Worm (Caenorhabditis elegans): ENCODE results near the gene pdi-1.

The pdi-1 gene

DNA sequence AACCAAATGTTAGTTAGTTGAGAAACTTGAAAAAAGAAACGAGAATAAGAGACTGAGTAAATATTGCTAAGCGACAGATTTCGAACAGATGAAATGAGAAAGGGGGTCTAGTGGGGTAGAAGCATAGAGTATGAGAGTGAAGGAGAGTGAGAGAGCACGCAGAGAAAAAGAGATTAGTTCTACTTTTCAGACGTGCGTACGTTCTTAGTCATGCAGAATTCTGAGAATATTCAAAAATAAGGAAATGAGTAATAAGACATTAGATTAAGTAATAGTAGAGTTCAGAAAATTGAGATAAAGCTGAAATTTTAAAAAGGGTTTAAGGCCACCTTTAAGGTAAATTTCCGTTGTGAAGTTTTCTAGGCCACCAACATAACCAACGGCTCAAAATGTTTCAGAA, 30.3 kb downstream of the pdi-1 start:
- TF ChIP-seq unc-62 (GFP tag; optimal IDR thresholded peaks at IDR 0.05) = no peak

DNA sequence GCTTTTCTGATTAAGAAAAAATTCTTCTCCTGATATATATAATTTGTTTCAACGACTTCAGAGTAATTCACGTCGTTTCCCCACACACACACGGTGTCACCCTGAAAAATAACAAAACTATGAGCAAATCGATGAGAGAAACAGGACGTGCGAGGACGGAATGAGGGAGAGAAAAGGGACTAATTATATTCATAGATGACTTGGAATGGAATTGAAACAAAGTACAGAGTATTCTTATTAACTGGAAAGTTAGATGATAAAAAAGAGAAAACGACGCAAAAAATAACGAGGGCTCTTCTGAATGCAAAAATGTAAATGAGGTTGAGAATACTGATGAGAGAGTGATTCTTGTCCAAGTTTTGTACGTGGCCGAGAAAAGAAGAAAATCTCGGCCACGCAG, 30.9 kb downstream of the pdi-1 start, which contains the start of gene C46F11.6:
Gene C46F11.6 (minus strand): TSS at position 101 of the 400 bp plus-strand sequence.
- TF ChIP-seq unc-62 (GFP tag; optimal IDR thresholded peaks at IDR 0.05) = no peak

ce11 chrIII:3664224-3664623, 37.0 kb downstream of the pdi-1 start, which contains the start of gene C46F11.4:
Gene C46F11.4 (minus strand): TSS chrIII:3664304.
- TF ChIP-seq unc-62 (GFP tag; optimal IDR thresholded peaks at IDR 0.05) = no peak

- no peak for TF ChIP-seq unc-62 (GFP tag; optimal IDR thresholded peaks at IDR 0.05)
Measured at ce11 chrIII:3657479-3657878, 43.8 kb downstream of the pdi-1 start, which contains the start of gene C46F11.5. Gene C46F11.5 (minus strand): TSS chrIII:3657606.

ce11 chrIII:3652964-3653363, 48.3 kb downstream of the pdi-1 start:
- TF ChIP-seq unc-62 (GFP tag; optimal IDR thresholded peaks at IDR 0.05) = no peak

- TF ChIP-seq unc-62 (GFP tag; optimal IDR thresholded peaks at IDR 0.05) = no peak
Measured at ce11 chrIII:3652427-3652826, 48.8 kb downstream of the pdi-1 start.

DNA sequence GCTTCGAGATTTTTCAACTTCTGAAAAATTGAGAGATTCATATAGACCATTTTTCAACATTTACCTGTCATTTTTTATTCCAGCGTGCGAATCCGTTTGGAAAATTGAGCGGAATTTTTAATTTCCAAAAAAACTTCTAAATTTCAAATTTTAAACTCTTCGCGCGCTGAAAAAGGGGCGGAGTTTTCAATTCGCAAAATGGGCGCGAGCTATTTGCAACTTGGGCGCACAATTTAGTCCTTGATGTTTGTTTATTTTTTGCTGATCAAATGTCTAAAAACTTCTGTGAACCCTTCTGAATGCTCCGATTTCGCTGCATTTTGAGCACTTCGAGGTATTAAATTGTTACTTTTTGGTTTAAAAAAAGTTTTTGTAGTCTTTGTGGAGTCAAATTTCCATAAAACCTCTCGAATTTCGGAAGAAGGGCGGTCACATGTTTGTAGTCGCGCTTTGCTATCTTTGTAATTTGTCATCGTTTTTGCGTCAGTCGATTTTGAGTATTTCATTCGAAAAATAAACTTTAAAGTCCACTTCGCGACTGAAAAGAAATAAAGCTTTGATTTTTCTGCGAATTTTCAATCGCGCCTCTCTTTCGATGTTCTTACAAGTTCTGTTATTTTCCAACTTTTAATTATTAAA, 50.5 kb downstream of the pdi-1 start, which contains the start of the genes madf-8 and gsr-1:
Gene madf-8 (minus strand): TSS at position 156 of the 639 bp plus-strand sequence.
Gene gsr-1 (plus strand): TSS at position 231 of the 639 bp plus-strand sequence.
- TF ChIP-seq unc-62 (GFP tag; optimal IDR thresholded peaks at IDR 0.05) = no peak

- no peak for TF ChIP-seq unc-62 (GFP tag; optimal IDR thresholded peaks at IDR 0.05)
Measured at ce11 chrIII:3650266-3650665, 51.0 kb downstream of the pdi-1 start.

All from whole organism, dauer.